Fruit fly (Drosophila melanogaster) whole organism, embryonic: ENCODE measurements around the gene CG14731.
"Not testable (repeated sequence)": the region's sequence is repeated elsewhere in the genome, so short reads cannot be mapped to it uniquely, and the experiment has no call there.

Experiments
- Aef1 ChIP-seq: fragments of 200-800 bp; sonication (Bioruptor generic); IDR thresholded peaks from 3 replicates; pipeline ENCODE4 v1.3.6; 2022; ENCODE audit warnings: missing biosample characterization, missing genetic modification characterization
- Atf-2 ChIP-seq: fragments of 200-800 bp; sonication (Bioruptor generic); optimal IDR thresholded peaks from 2 replicates; lab custom pipeline; 2016; ENCODE audit warnings: missing biosample characterization, missing genetic modification characterization
- CG11093 ChIP-seq: fragments of 200-800 bp; sonication (Bioruptor generic); IDR thresholded peaks from 3 replicates; pipeline ENCODE4 v1.3.6; 2022; ENCODE audit warnings: missing biosample characterization, missing genetic modification characterization
- CG11247 ChIP-seq: fragments of 200-800 bp; sonication (Bioruptor generic); IDR thresholded peaks from 2 replicates; pipeline ENCODE4 v1.3.6; 2022; ENCODE audit warnings: missing biosample characterization, missing genetic modification characterization
- CG12104 ChIP-seq: fragments of 200-800 bp; sonication (Bioruptor generic); optimal IDR thresholded peaks from 3 replicates; lab custom pipeline; 2016; ENCODE audit warnings: missing biosample characterization, missing genetic modification characterization
- CG1233 ChIP-seq: fragments of 200-800 bp; sonication (Bioruptor generic); optimal IDR thresholded peaks from 4 replicates; lab custom pipeline; 2018; ENCODE audit warnings: missing biosample characterization, mild to moderate bottlenecking, missing genetic modification characterization
- CG12744 ChIP-seq: fragments of 200-800 bp; sonication (Bioruptor generic); optimal IDR thresholded peaks from 2 replicates; lab custom pipeline; 2016; ENCODE audit warnings: missing biosample characterization, missing genetic modification characterization
- CG15011 ChIP-seq: fragments of 200-800 bp; sonication (Bioruptor generic); optimal IDR thresholded peaks from 3 replicates; lab custom pipeline; 2018; ENCODE audit warnings: missing biosample characterization, mild to moderate bottlenecking, missing genetic modification characterization
- CG15269 ChIP-seq: fragments of 200-800 bp; sonication (Bioruptor generic); optimal IDR thresholded peaks from 2 replicates; lab custom pipeline; 2018; ENCODE audit warnings: missing biosample characterization, mild to moderate bottlenecking, missing genetic modification characterization, moderate library complexity
- CG2678 ChIP-seq: fragments of 200-800 bp; sonication (Bioruptor generic); optimal IDR thresholded peaks from 3 replicates; lab custom pipeline; 2019; ENCODE audit warnings: missing biosample characterization, mild to moderate bottlenecking, missing genetic modification characterization, moderate library complexity
- CG2712 ChIP-seq: fragments of 200-800 bp; optimal IDR thresholded peaks from 3 replicates; lab custom pipeline; 2019; ENCODE audit warnings: missing biosample characterization, mild to moderate bottlenecking, missing genetic modification characterization, moderate library complexity
- CG31224 ChIP-seq: fragments of 200-800 bp; sonication (Bioruptor generic); IDR thresholded peaks from 2 replicates; pipeline ENCODE4 v1.3.6; 2022; ENCODE audit warnings: missing biosample characterization, missing genetic modification characterization
- CG7372 ChIP-seq: fragments of 200-800 bp; sonication (Bioruptor generic); IDR thresholded peaks from 2 replicates; pipeline ENCODE4 v1.3.6; 2022; ENCODE audit warnings: missing biosample characterization, missing genetic modification characterization
- CG8388 ChIP-seq: fragments of 200-800 bp; sonication (Bioruptor generic); optimal IDR thresholded peaks from 2 replicates; lab custom pipeline; 2019; ENCODE audit warnings: missing biosample characterization, mild to moderate bottlenecking, missing genetic modification characterization, moderate library complexity
- CHES-1-like ChIP-seq: fragments of 200-800 bp; sonication (Bioruptor generic); optimal IDR thresholded peaks from 2 replicates; lab custom pipeline; 2016; ENCODE audit warnings: missing biosample characterization, missing genetic modification characterization
- D ChIP-seq, 2 experiments: fragments of 200-800 bp in 1 of 2; fragments of >200 bp in 1 of 2; sonication (Bioruptor generic) in 1 of 2; optimal IDR thresholded peaks; 2 replicates in 1 of 2; 3 replicates in 1 of 2; lab custom pipeline; 2017; ENCODE audit warnings: mild to moderate bottlenecking in 1 of 2, missing biosample characterization in 1 of 2, missing genetic modification characterization in 1 of 2, missing genetic modification reagents in 1 of 2
- Dfd ChIP-seq, 2 experiments: fragments of >200 bp; optimal IDR thresholded peaks; 2 replicates each; lab custom pipeline; 2017; ENCODE audit warnings: missing biosample characterization in 2 of 2, missing genetic modification characterization in 2 of 2
- E2f2 ChIP-seq: fragments of 200-800 bp; sonication (Bioruptor generic); IDR thresholded peaks from 2 replicates; pipeline ENCODE4 v1.3.6; 2022; ENCODE audit warnings: missing biosample characterization, missing genetic modification characterization
- Fer1 ChIP-seq: fragments of 200-800 bp; sonication (Bioruptor generic); optimal IDR thresholded peaks from 2 replicates; lab custom pipeline; 2017; ENCODE audit warnings: missing biosample characterization, mild to moderate bottlenecking, missing genetic modification characterization
- Gsc ChIP-seq: fragments of 200-800 bp; sonication (Bioruptor generic); IDR thresholded peaks from 2 replicates; pipeline ENCODE4 v1.3.6; 2022; ENCODE audit warnings: missing biosample characterization, missing genetic modification characterization
- HHEX ChIP-seq: fragments of 200-800 bp; sonication (Bioruptor generic); optimal IDR thresholded peaks from 3 replicates; lab custom pipeline; 2017; ENCODE audit warnings: missing biosample characterization, mild to moderate bottlenecking, missing genetic modification characterization, missing genetic modification reagents
- HLH3B ChIP-seq: fragments of 200-800 bp; sonication (Bioruptor generic); IDR thresholded peaks from 2 replicates; pipeline ENCODE4 v1.3.6; 2022; ENCODE audit warnings: missing biosample characterization, missing genetic modification characterization
- HmgD ChIP-seq: fragments of 200-800 bp; sonication (Bioruptor generic); optimal IDR thresholded peaks from 3 replicates; lab custom pipeline; 2016; ENCODE audit warnings: missing biosample characterization, missing genetic modification characterization
- MTF-1 ChIP-seq: fragments of 200-800 bp; sonication (Bioruptor generic); optimal IDR thresholded peaks from 2 replicates; lab custom pipeline; 2018; ENCODE audit warnings: missing biosample characterization, mild to moderate bottlenecking, missing genetic modification characterization, borderline replicate concordance
- NFAT ChIP-seq: fragments of 200-800 bp; sonication (Bioruptor generic); IDR thresholded peaks from 2 replicates; pipeline ENCODE4 v1.3.6; 2022; ENCODE audit warnings: missing biosample characterization, missing genetic modification characterization
- NK7.1 ChIP-seq: fragments of 200-800 bp; sonication (Bioruptor generic); optimal IDR thresholded peaks from 3 replicates; lab custom pipeline; 2016; ENCODE audit warnings: missing biosample characterization, missing genetic modification characterization
- Nf-YA ChIP-seq: fragments of 200-800 bp; sonication (Bioruptor generic); IDR thresholded peaks from 2 replicates; pipeline ENCODE4 v1.3.6; 2022; ENCODE audit warnings: missing biosample characterization, missing genetic modification characterization
- Sox102F ChIP-seq: fragments of 200-800 bp; sonication (Bioruptor generic); optimal IDR thresholded peaks from 2 replicates; lab custom pipeline; 2018; ENCODE audit warnings: missing biosample characterization, mild to moderate bottlenecking, missing genetic modification characterization, moderate library complexity
- al ChIP-seq: fragments of 200-800 bp; sonication (Bioruptor generic); IDR thresholded peaks from 2 replicates; pipeline ENCODE4 v1.3.6; 2022; ENCODE audit warnings: missing biosample characterization, missing genetic modification characterization
- ara ChIP-seq: fragments of 200-800 bp; sonication (Bioruptor generic); IDR thresholded peaks from 2 replicates; pipeline ENCODE4 v1.3.6; 2022; ENCODE audit warnings: missing biosample characterization, missing genetic modification characterization
- bab2 ChIP-seq: fragments of 200-800 bp; sonication (Bioruptor generic); optimal IDR thresholded peaks from 2 replicates; lab custom pipeline; 2016; ENCODE audit warnings: missing biosample characterization, missing genetic modification characterization
- danr ChIP-seq: fragments of 200-800 bp; sonication (Bioruptor generic); IDR thresholded peaks from 2 replicates; pipeline ENCODE4 v1.3.6; 2022; ENCODE audit warnings: missing biosample characterization, missing genetic modification characterization
- fru ChIP-seq: fragments of >200 bp; optimal IDR thresholded peaks from 2 replicates; lab custom pipeline; 2017
- fu2 ChIP-seq: fragments of 200-800 bp; sonication (Bioruptor generic); optimal IDR thresholded peaks from 2 replicates; lab custom pipeline; 2016; ENCODE audit warnings: missing biosample characterization, missing genetic modification characterization
- gfzf ChIP-seq: fragments of 200-800 bp; sonication (Bioruptor generic); optimal IDR thresholded peaks from 2 replicates; lab custom pipeline; 2016; ENCODE audit warnings: missing biosample characterization, mild to moderate bottlenecking, missing genetic modification characterization, moderate library complexity
- gro ChIP-seq: fragments of 200-800 bp; sonication (Bioruptor generic); optimal IDR thresholded peaks from 2 replicates; lab custom pipeline; 2016; ENCODE audit warnings: missing biosample characterization, missing genetic modification characterization
- her ChIP-seq: fragments of 200-800 bp; sonication (Bioruptor generic); optimal IDR thresholded peaks from 2 replicates; lab custom pipeline; 2016; ENCODE audit warnings: missing biosample characterization, missing genetic modification characterization
- jumu ChIP-seq: fragments of 200-800 bp; sonication (Bioruptor generic); optimal IDR thresholded peaks from 3 replicates; lab custom pipeline; 2016; ENCODE audit warnings: missing biosample characterization, missing genetic modification characterization
- maf-S ChIP-seq: fragments of 200-800 bp; sonication (Bioruptor generic); optimal IDR thresholded peaks from 2 replicates; lab custom pipeline; 2016; ENCODE audit warnings: missing biosample characterization, missing genetic modification characterization
- onecut ChIP-seq: fragments of 200-800 bp; sonication (Bioruptor generic); IDR thresholded peaks from 2 replicates; pipeline ENCODE4 v1.3.6; 2022; ENCODE audit warnings: missing biosample characterization, missing genetic modification characterization
- run ChIP-seq: fragments of 200-800 bp; sonication (Bioruptor generic); optimal IDR thresholded peaks from 3 replicates; lab custom pipeline; 2018; ENCODE audit warnings: missing biosample characterization, mild to moderate bottlenecking, missing genetic modification characterization
- sob ChIP-seq: fragments of 200-800 bp; sonication (Bioruptor generic); IDR thresholded peaks from 2 replicates; pipeline ENCODE4 v1.3.6; 2022; ENCODE audit warnings: missing biosample characterization, missing genetic modification characterization
- stwl ChIP-seq: fragments of 200-800 bp; sonication (Bioruptor generic); optimal IDR thresholded peaks from 3 replicates; lab custom pipeline; 2018; ENCODE audit warnings: missing biosample characterization, mild to moderate bottlenecking, missing genetic modification characterization, moderate library complexity
- tio ChIP-seq: fragments of 200-800 bp; sonication (Bioruptor generic); optimal IDR thresholded peaks from 2 replicates; lab custom pipeline; 2017; ENCODE audit warnings: missing biosample characterization, missing genetic modification characterization, inconsistent platforms
- trem ChIP-seq: fragments of 200-800 bp; optimal IDR thresholded peaks from 3 replicates; lab custom pipeline; 2019; ENCODE audit warnings: missing biosample characterization, mild to moderate bottlenecking, missing genetic modification characterization, moderate library complexity
- trh ChIP-seq: fragments of 200-800 bp; sonication (Bioruptor generic); optimal IDR thresholded peaks from 2 replicates; lab custom pipeline; 2016; ENCODE audit warnings: missing biosample characterization, missing genetic modification characterization
- usp ChIP-seq: fragments of >200 bp; optimal IDR thresholded peaks from 2 replicates; lab custom pipeline; 2017; ENCODE audit warnings: missing biosample characterization, missing genetic modification characterization

The CG14731 gene

dm6 chr3R:11956444-11956843, 25.4 kb downstream of the CG14731 start, which contains the start of gene Hsp70Aa:
Gene Hsp70Aa (minus strand): TSS chr3R:11956544.
- not testable (repeated sequence) for TF ChIP-seq usp (GFP tag; lab: Kevin White, UChicago); Gsc; fru (lab: Kevin White, UChicago)

- TF ChIP-seq CG1233 (no peak), gfzf (no peak), Atf-2 (GFP tag; lab: Kevin White, UChicago) (no peak), NFAT (GFP tag; lab: Robert Waterston, UW) (no peak), CG31224 (GFP tag; lab: Robert Waterston, UW) (no peak), trem (peak; percentile 95), Dfd (GFP tag; optimal IDR thresholded peaks at IDR 0.05; lab: Kevin White, UChicago) (no peak), CG11093 (GFP tag; lab: Robert Waterston, UW) (no peak), stwl (peak; percentile 64), Sox102F (GFP tag; lab: Kevin White, UChicago) (no peak), NK7.1 (GFP tag; lab: Kevin White, UChicago) (no peak), D (optimal IDR thresholded peaks at IDR 0.05; lab: Kevin White, UChicago) (no peak), D (GFP tag; optimal IDR thresholded peaks at IDR 0.05; lab: Kevin White, UChicago) (no peak), CG2678 (no peak), E2f2 (GFP tag; lab: Robert Waterston, UW) (no peak), gro (GFP tag; lab: Kevin White, UChicago) (no peak)
Observed at dm6 chr3R:11957388-11957787, 26.3 kb downstream of the CG14731 start.

dm6 chr3R:11958235-11958634, 27.2 kb downstream of the CG14731 start, which contains the start of gene Hsp70Ab:
Gene Hsp70Ab (plus strand): TSS chr3R:11958535.
- TF ChIP-seq onecut (GFP tag; lab: Robert Waterston, UW) = 0 out of 2 replicates have a peak, but pooled peaks have one; percentile 14

- TF ChIP-seq trh (GFP tag; lab: Kevin White, UChicago) (peak; percentile 36), CG7372 (peak; percentile 58), jumu (GFP tag; lab: Kevin White, UChicago) (peak; percentile 87), danr (GFP tag; lab: Robert Waterston, UW) (no peak), CG2712 (tag; lab: Kevin White, UChicago) (peak; percentile 85), CG8388 (GFP tag; lab: Kevin White, UChicago) (peak; percentile 41), bab2 (GFP tag; lab: Kevin White, UChicago) (peak; percentile 81), MTF-1 (GFP tag; lab: Kevin White, UChicago) (peak; percentile 7), maf-S (GFP tag; lab: Kevin White, UChicago) (peak; percentile 71), ara (GFP tag; lab: Robert Waterston, UW) (peak; percentile 40; the same call in 1 of the 2 replicates), CG15269 (tag; lab: Kevin White, UChicago) (peak; percentile 64), Fer1 (GFP tag; lab: Kevin White, UChicago) (peak; percentile 62), al (GFP tag; lab: Robert Waterston, UW) (peak; percentile 80), run (no peak), tio (GFP tag; lab: Kevin White, UChicago) (no peak), HLH3B (GFP tag; lab: Robert Waterston, UW) (peak; percentile 19; the same call in 1 of the 2 replicates), Dfd (GFP tag; optimal IDR thresholded peaks at IDR 0.05; lab: Kevin White, UChicago) (no peak), CG12744 (GFP tag; lab: Kevin White, UChicago) (peak; percentile 39), CG12104 (peak; percentile 46), sob (peak; percentile 82; the same call in 1 of the 2 replicates), CG11247 (peak; percentile 55), Aef1 (GFP tag; lab: Robert Waterston, UW) (peak; percentile 57), HmgD (GFP tag; lab: Kevin White, UChicago) (peak; percentile 64), fu2 (GFP tag; lab: Kevin White, UChicago) (peak; percentile 76), Nf-YA (GFP tag; lab: Robert Waterston, UW) (no peak), HHEX (peak; percentile 18), her (GFP tag; lab: Kevin White, UChicago) (peak; percentile 50), CG15011 (GFP tag; lab: Kevin White, UChicago) (no peak), CHES-1-like (GFP tag; lab: Kevin White, UChicago) (peak; percentile 78)
Observed at dm6 chr3R:11962739-11963214, 31.7 kb downstream of the CG14731 start, which contains the start of the genes CG3281 and aurA. Gene CG3281 (minus strand): TSS chr3R:11962805. Gene aurA (plus strand): TSS chr3R:11963124.
